Fruit fly (Drosophila melanogaster): ENCODE measurements around the gene CG34437.
A peak's percentile ranks its signal among the peaks of the same experiment; 100 is the strongest.

CG34437 gene

dm6 chr3R:28328780-28329546 lies 45.4 kb downstream of the CG34437 start (continued):
- TF ChIP-seq CG10979 (tag; optimal IDR thresholded peaks at IDR 0.05), result peak; percentile 52
- peak; percentile 43 for TF ChIP-seq CG11723 (GFP tag; optimal IDR thresholded peaks at IDR 0.05)
- peak; percentile 29 for TF ChIP-seq Abd-B (GFP tag; optimal IDR thresholded peaks at IDR 0.05)
- TF ChIP-seq CG1602 (GFP tag; optimal IDR thresholded peaks at IDR 0.05), result peak; percentile 49
- TF ChIP-seq Deaf1 (tag; optimal IDR thresholded peaks at IDR 0.05), result peak; percentile 27
- TF ChIP-seq CG14667 (GFP tag; IDR thresholded peaks at IDR 0.05), result peak; percentile 50
- no peak for TF ChIP-seq pan (optimal IDR thresholded peaks at IDR 0.05)
- TF ChIP-seq pan (GFP tag; optimal IDR thresholded peaks at IDR 0.05 in 1 of 2, IDR thresholded peaks at IDR 0.05 in 1 of 2), result peak in 1 of 2 experiments; percentile 75
- peak; percentile 79 for TF ChIP-seq CG7271 (tag; optimal IDR thresholded peaks at IDR 0.05)
- TF ChIP-seq Sox100B (GFP tag; optimal IDR thresholded peaks at IDR 0.05), result peak; percentile 73
- TF ChIP-seq CG13123 (GFP tag; optimal IDR thresholded peaks at IDR 0.05), result peak; percentile 78
- TF ChIP-seq ken (GFP tag; IDR thresholded peaks at IDR 0.05), result peak; percentile 70
- peak; percentile 81 for TF ChIP-seq CG12236 (GFP tag; optimal IDR thresholded peaks at IDR 0.05)
- peak; percentile 47 for TF ChIP-seq slp2 (GFP tag; optimal IDR thresholded peaks at IDR 0.05)
- TF ChIP-seq CG6854 (GFP tag; optimal IDR thresholded peaks at IDR 0.05), result peak; percentile 3
- TF ChIP-seq CG12744 (GFP tag; optimal IDR thresholded peaks at IDR 0.05), result peak; percentile 57
- TF ChIP-seq tll (GFP tag; optimal IDR thresholded peaks at IDR 0.05), result no peak
- TF ChIP-seq so (GFP tag; IDR thresholded peaks at IDR 0.05), result peak; percentile 53; the same call in 2 of the 3 replicates
- no peak for TF ChIP-seq CG7928 (GFP tag; optimal IDR thresholded peaks at IDR 0.05)
- no peak for TF ChIP-seq sna (GFP tag; IDR thresholded peaks at IDR 0.05; ENCODE audit: partially characterized antibody)
- TF ChIP-seq Bteb2 (GFP tag; optimal IDR thresholded peaks at IDR 0.05), result peak; percentile 68
- peak; percentile 68 for TF ChIP-seq Bdp1 (GFP tag; optimal IDR thresholded peaks at IDR 0.05)
- TF ChIP-seq CG18262 (tag; optimal IDR thresholded peaks at IDR 0.05), result peak; percentile 59
- peak; percentile 80 for TF ChIP-seq al (GFP tag; IDR thresholded peaks at IDR 0.05)
- no peak for TF ChIP-seq prd (optimal IDR thresholded peaks at IDR 0.05)
- TF ChIP-seq prd (GFP tag; IDR thresholded peaks at IDR 0.05), result peak; percentile 70
- peak; percentile 76 for TF ChIP-seq Lhr (GFP tag; optimal IDR thresholded peaks at IDR 0.05)
- TF ChIP-seq CG3847 (GFP tag; IDR thresholded peaks at IDR 0.05), result peak; percentile 57
- TF ChIP-seq zfh1 (GFP tag; IDR thresholded peaks at IDR 0.05), result peak; percentile 86
- TF ChIP-seq CG14014 (GFP tag; IDR thresholded peaks at IDR 0.05), result peak; percentile 70
- peak; percentile 50 for TF ChIP-seq shn (GFP tag; optimal IDR thresholded peaks at IDR 0.05)
- TF ChIP-seq CG15269 (tag; optimal IDR thresholded peaks at IDR 0.05), result peak; percentile 74
- TF ChIP-seq wor (GFP tag; IDR thresholded peaks at IDR 0.05), result 0 out of 2 replicates have a peak, but pooled peaks have one; percentile 42
- peak; percentile 35; the same call in 1 of the 2 replicates for TF ChIP-seq MBD-R2 (GFP tag; IDR thresholded peaks at IDR 0.05)
- peak; percentile 63 for TF ChIP-seq CG18619 (GFP tag; optimal IDR thresholded peaks at IDR 0.05)
- TF ChIP-seq CG11456 (GFP tag; IDR thresholded peaks at IDR 0.05), result peak; percentile 71; the same call in 2 of the 3 replicates
- peak; percentile 54 for TF ChIP-seq CG32767 (GFP tag; IDR thresholded peaks at IDR 0.05)
- TF ChIP-seq ewg (GFP tag; optimal IDR thresholded peaks at IDR 0.05), result peak; percentile 34
- peak in 1 of 2 experiments; percentile 46 for TF ChIP-seq insv (GFP tag; optimal IDR thresholded peaks at IDR 0.05)
- no peak for TF ChIP-seq D (optimal IDR thresholded peaks at IDR 0.05)
- TF ChIP-seq D (GFP tag; optimal IDR thresholded peaks at IDR 0.05), result peak; percentile 76
- TF ChIP-seq fd64A (GFP tag; optimal IDR thresholded peaks at IDR 0.05), result peak; percentile 65
- peak; percentile 57 for TF ChIP-seq twi (tag; optimal IDR thresholded peaks at IDR 0.05)
- no peak for TF ChIP-seq lbe (GFP tag; optimal IDR thresholded peaks at IDR 0.05)
- peak; percentile 75 for TF ChIP-seq CG10654 (GFP tag; optimal IDR thresholded peaks at IDR 0.05)
- peak; percentile 42 for TF ChIP-seq repo (GFP tag; optimal IDR thresholded peaks at IDR 0.05)
- TF ChIP-seq CG13424 (tag; optimal IDR thresholded peaks at IDR 0.05), result peak; percentile 47
- TF ChIP-seq vfl (GFP tag; optimal IDR thresholded peaks at IDR 0.05), result peak; percentile 43
- no peak for TF ChIP-seq CG9797 (GFP tag; optimal IDR thresholded peaks at IDR 0.05)
- peak; percentile 49 for TF ChIP-seq Hsf (GFP tag; optimal IDR thresholded peaks at IDR 0.05)

Data from whole organism, embryonic.